Fruit fly (Drosophila melanogaster) whole organism, embryonic: ENCODE data around the gene Ssl2.

Experiments used
- Nf-YB ChIP-seq: fragments of 200-800 bp; sonication (Bioruptor generic); optimal IDR thresholded peaks from 3 replicates; lab custom pipeline; 2019; ENCODE audit warnings: missing biosample characterization, mild to moderate bottlenecking, missing genetic modification characterization, moderate library complexity
- Ssrp ChIP-seq: fragments of 200-800 bp; sonication (Bioruptor generic); optimal IDR thresholded peaks from 2 replicates; lab custom pipeline; 2018; ENCODE audit warnings: missing biosample characterization, mild to moderate bottlenecking, missing genetic modification characterization, moderate library complexity
- gcm2 ChIP-seq: fragments of 200-800 bp; sonication (Bioruptor generic); optimal IDR thresholded peaks from 2 replicates; lab custom pipeline; 2016; ENCODE audit warnings: missing biosample characterization, missing genetic modification characterization
- hbn ChIP-seq: fragments of 200-800 bp; sonication (Bioruptor generic); IDR thresholded peaks from 2 replicates; pipeline ENCODE4 v1.3.6; 2022; ENCODE audit warnings: missing biosample characterization, missing genetic modification characterization; ENCODE audit not compliant: partially characterized antibody

DNA sequence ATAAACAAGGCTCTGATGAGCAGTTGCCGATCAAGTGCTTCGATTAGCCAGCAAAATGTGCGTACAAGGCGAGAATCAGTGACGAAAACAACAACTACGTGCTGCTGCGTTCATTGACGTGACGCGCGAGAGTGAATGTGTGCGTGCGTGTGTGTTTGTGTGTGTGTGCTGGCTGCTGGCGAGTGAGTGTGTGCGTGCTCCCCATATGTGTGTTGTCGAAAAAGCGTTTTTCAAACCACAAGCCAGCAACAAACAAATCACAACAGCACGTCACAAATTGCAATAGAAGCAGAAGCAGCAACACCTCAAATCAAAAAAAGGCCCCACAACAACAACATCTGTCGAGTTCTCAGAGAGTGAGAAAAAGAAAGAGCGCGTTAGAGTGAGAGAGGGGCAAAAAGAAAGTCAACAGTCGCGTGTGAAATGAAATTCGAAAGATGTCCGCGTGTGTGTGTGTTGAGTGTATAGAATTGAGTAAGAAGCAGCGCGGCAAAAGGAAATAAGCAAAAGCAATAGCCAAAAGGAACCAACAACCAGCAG, 31.5 kb upstream of the Ssl2 start:
- TF ChIP-seq Nf-YB (no peak), Ssrp (tag; lab: Kevin White, UChicago) (no peak), gcm2 (GFP tag; lab: Kevin White, UChicago) (no peak), hbn (GFP tag; lab: Robert Waterston, UW) (no peak)
